Worm (Caenorhabditis elegans) whole organism, L3 larva: ENCODE measurements around the gene C56C10.7.

Source experiments
- elt-3 ChIP-seq, 3 experiments: fragments of 150-350 bp in 1 of 3; sonication (generic microtip) in 2 of 3; optimal IDR thresholded peaks; 2 replicates in 2 of 3; 4 replicates in 1 of 3; lab custom pipeline; 2014 to 2017; ENCODE audit warnings: missing biosample characterization in 3 of 3, missing genetic modification characterization in 3 of 3
- lin-39 ChIP-seq: fragments of 150-350 bp; optimal IDR thresholded peaks from 2 replicates; lab custom pipeline; 2018; ENCODE audit warnings: missing biosample characterization, missing genetic modification reagents, missing genetic modification characterization
- nhr-11 ChIP-seq: fragments of 150-350 bp; optimal IDR thresholded peaks from 2 replicates; lab custom pipeline; 2014; ENCODE audit warnings: missing biosample characterization, missing genetic modification characterization
- nhr-12 ChIP-seq: fragments of 150-350 bp; optimal IDR thresholded peaks from 2 replicates; lab custom pipeline; 2014; ENCODE audit warnings: missing biosample characterization, missing genetic modification characterization
- pha-4 ChIP-seq: fragments of 150-350 bp; optimal IDR thresholded peaks from 2 replicates; lab custom pipeline; 2014; ENCODE audit warnings: missing biosample characterization, missing genetic modification reagents, missing genetic modification characterization
- ztf-11 ChIP-seq: fragments of 150-350 bp; optimal IDR thresholded peaks from 2 replicates; lab custom pipeline; 2014; ENCODE audit warnings: missing biosample characterization, missing genetic modification characterization

DNA sequence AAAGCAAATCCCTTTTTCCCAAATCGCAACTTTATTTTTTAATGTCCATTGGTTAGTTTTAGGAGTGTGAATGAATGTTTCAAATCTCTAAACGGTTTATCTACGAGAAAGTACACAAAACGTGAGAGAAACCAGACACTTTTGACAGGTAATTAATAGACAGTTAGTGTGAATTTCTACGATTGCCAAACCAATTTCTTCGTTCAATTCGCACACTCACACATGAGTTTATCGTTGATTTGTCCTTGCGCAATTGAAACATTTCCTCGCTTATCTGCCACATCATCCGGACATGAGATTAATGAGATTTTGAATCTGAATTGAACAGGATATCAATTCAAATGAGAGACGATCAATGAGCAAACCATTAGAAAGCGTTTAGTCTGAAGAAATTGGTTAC is 22.9 kb upstream of the C56C10.7 start:
- no peak for TF ChIP-seq lin-39 (tag; lab: Kevin White, UChicago)
- no peak for TF ChIP-seq elt-3 (tag; optimal IDR thresholded peaks at IDR 0.05; lab: Kevin White, UChicago)
- no peak for TF ChIP-seq nhr-12
- no peak for TF ChIP-seq pha-4 (tag; lab: Kevin White, UChicago)
- no peak for TF ChIP-seq ztf-11
- TF ChIP-seq nhr-11: no peak
